Worm (Caenorhabditis elegans): Measurements from ENCODE around the gene flp-28.
"Not testable (repeated sequence)": the region's sequence is repeated elsewhere in the genome, so short reads cannot be mapped to it uniquely, and the experiment has no call there.

Gene flp-28

ce11 chrX:10087866-10088265 lies at the start of gene flp-28:
Gene flp-28, minus strand, starts transcription at chrX:10087966.
- TF ChIP-seq nhr-77 (tag; optimal IDR thresholded peaks at IDR 0.05) = no peak
- no peak for TF ChIP-seq fos-1 (tag; optimal IDR thresholded peaks at IDR 0.05)
- TF ChIP-seq zag-1 (tag; optimal IDR thresholded peaks at IDR 0.05) = no peak
- TF ChIP-seq crh-2 (tag; optimal IDR thresholded peaks at IDR 0.05) = no peak
- no peak for TF ChIP-seq ama-1 (optimal IDR thresholded peaks at IDR 0.05)
- TF ChIP-seq elt-3 (tag; optimal IDR thresholded peaks at IDR 0.05) = no peak
- TF ChIP-seq mbf-1 (tag; optimal IDR thresholded peaks at IDR 0.05) = no peak
- TF ChIP-seq alr-1 (tag; optimal IDR thresholded peaks at IDR 0.05) = no peak
- TF ChIP-seq lin-13 (GFP tag; optimal IDR thresholded peaks at IDR 0.05) = no peak
- TF ChIP-seq mdl-1 (tag; optimal IDR thresholded peaks at IDR 0.05) = no peak
- no peak for TF ChIP-seq ztf-4 (tag; optimal IDR thresholded peaks at IDR 0.05)

- no peak for TF ChIP-seq snpc-4 (tag; optimal IDR thresholded peaks at IDR 0.05)
- TF ChIP-seq lin-39 (tag; optimal IDR thresholded peaks at IDR 0.05) = no peak
- no peak for TF ChIP-seq lin-11 (tag; optimal IDR thresholded peaks at IDR 0.05)
- no peak for TF ChIP-seq alr-1 (tag; optimal IDR thresholded peaks at IDR 0.05)
- no peak for TF ChIP-seq lsy-2 (tag; optimal IDR thresholded peaks at IDR 0.05)
- TF ChIP-seq aly-2 (tag; optimal IDR thresholded peaks at IDR 0.05) = no peak
- no peak for TF ChIP-seq nhr-237 (tag; optimal IDR thresholded peaks at IDR 0.05)
- TF ChIP-seq nhr-21 (tag; optimal IDR thresholded peaks at IDR 0.05) = no peak
- no peak for TF ChIP-seq ceh-16 (tag; optimal IDR thresholded peaks at IDR 0.05)
These were observed 45.3 kb upstream of the flp-28 start, which contains the start of gene unc-58 for ce11 chrX:10133082-10133481. Gene unc-58, minus strand, starts transcription at chrX:10133182.

- peak; percentile 32 for TF ChIP-seq sem-4 (tag; optimal IDR thresholded peaks at IDR 0.05)
- peak; percentile 60 for TF ChIP-seq sma-3 (GFP tag; optimal IDR thresholded peaks at IDR 0.05)
- TF ChIP-seq F13H6.1 (tag; optimal IDR thresholded peaks at IDR 0.05) = peak; percentile 53
- peak; percentile 31 for TF ChIP-seq C34F6.9 (tag; optimal IDR thresholded peaks at IDR 0.05)
- peak; percentile 54 for TF ChIP-seq egl-27 (tag; optimal IDR thresholded peaks at IDR 0.05)
- TF ChIP-seq ztf-4 (tag; optimal IDR thresholded peaks at IDR 0.05) = peak; percentile 14
- peak; percentile 74 for TF ChIP-seq crh-2 (tag; optimal IDR thresholded peaks at IDR 0.05)
- peak; percentile 54 for TF ChIP-seq fos-1 (tag; optimal IDR thresholded peaks at IDR 0.05)
- peak; percentile 62 for TF ChIP-seq lin-13 (GFP tag; optimal IDR thresholded peaks at IDR 0.05)
- peak; percentile 76 for TF ChIP-seq unc-55 (GFP tag; optimal IDR thresholded peaks at IDR 0.05)
- TF ChIP-seq nhr-21 (tag; optimal IDR thresholded peaks at IDR 0.05) = peak; percentile 59
- TF ChIP-seq lsy-2 (tag; optimal IDR thresholded peaks at IDR 0.05) = peak in 1 of 2 experiments; percentile 37
- peak; percentile 19 for TF ChIP-seq nhr-11 (tag; optimal IDR thresholded peaks at IDR 0.05)
- TF ChIP-seq nhr-129 (tag; optimal IDR thresholded peaks at IDR 0.05) = peak; percentile 54
- peak; percentile 79 for TF ChIP-seq sma-9 (GFP tag; optimal IDR thresholded peaks at IDR 0.05)
- TF ChIP-seq sma-9 (tag; optimal IDR thresholded peaks at IDR 0.05) = not testable (repeated sequence)
These were observed 44.8 kb upstream of the flp-28 start for ce11 chrX:10132546-10133032.

- TF ChIP-seq Y55F3AM.14 (GFP tag; optimal IDR thresholded peaks at IDR 0.05) = no peak
- peak; percentile 1 for TF ChIP-seq nhr-129 (tag; optimal IDR thresholded peaks at IDR 0.05)
- no peak for TF ChIP-seq dmd-4 (tag; optimal IDR thresholded peaks at IDR 0.05)
- TF ChIP-seq sma-9 (GFP tag; optimal IDR thresholded peaks at IDR 0.05) = peak; percentile 39
- no peak for TF ChIP-seq sma-9 (tag; optimal IDR thresholded peaks at IDR 0.05)
- TF ChIP-seq mab-5 (tag; optimal IDR thresholded peaks at IDR 0.05) = peak; percentile 75
These were observed 42.4 kb upstream of the flp-28 start for ce11 chrX:10130159-10130558.

ce11 chrX:10124338-10124737 lies 36.6 kb upstream of the flp-28 start:
- TF ChIP-seq nhr-6 (tag; optimal IDR thresholded peaks at IDR 0.05) = no peak
- no peak for TF ChIP-seq nhr-10 (tag; optimal IDR thresholded peaks at IDR 0.05)
- no peak for TF ChIP-seq ceh-82 (tag; optimal IDR thresholded peaks at IDR 0.05)
- TF ChIP-seq ztf-4 (tag; optimal IDR thresholded peaks at IDR 0.05) = no peak
- no peak for TF ChIP-seq lsy-2 (tag; optimal IDR thresholded peaks at IDR 0.05)
- TF ChIP-seq mbf-1 (tag; optimal IDR thresholded peaks at IDR 0.05) = no peak
- peak; percentile 27 for TF ChIP-seq nhr-129 (tag; optimal IDR thresholded peaks at IDR 0.05)
- TF ChIP-seq sma-9 (GFP tag; optimal IDR thresholded peaks at IDR 0.05) = peak; percentile 35
- no peak for TF ChIP-seq sma-9 (tag; optimal IDR thresholded peaks at IDR 0.05)
